Fruit fly (Drosophila melanogaster) whole organism, embryonic: ENCODE data around the gene SCCRO.
A peak's percentile ranks its signal among the peaks of the same experiment; 100 is the strongest.

ENCODE experiments used
- Ada2b ChIP-seq: fragments of 200-800 bp; sonication (Bioruptor generic); IDR thresholded peaks from 2 replicates; pipeline ENCODE4 v1.3.6; 2022; ENCODE audit warnings: missing biosample characterization, missing genetic modification characterization
- Bgb ChIP-seq: fragments of 200-800 bp; sonication (Bioruptor generic); IDR thresholded peaks from 2 replicates; pipeline ENCODE4 v1.3.6; 2022; ENCODE audit warnings: missing biosample characterization, missing genetic modification characterization; ENCODE audit not compliant: partially characterized antibody
- CG11560 ChIP-seq: fragments of 200-800 bp; sonication (Bioruptor generic); IDR thresholded peaks from 3 replicates; pipeline ENCODE4 v1.3.6; 2022; ENCODE audit warnings: missing biosample characterization, missing genetic modification characterization
- CG11696 ChIP-seq: fragments of 200-800 bp; sonication (Bioruptor generic); IDR thresholded peaks from 2 replicates; pipeline ENCODE4 v1.3.6; 2022; ENCODE audit warnings: missing biosample characterization, missing genetic modification characterization
- CG12104 ChIP-seq: fragments of 200-800 bp; sonication (Bioruptor generic); optimal IDR thresholded peaks from 3 replicates; lab custom pipeline; 2016; ENCODE audit warnings: missing biosample characterization, missing genetic modification characterization
- CG12299 ChIP-seq: fragments of 200-800 bp; sonication (Bioruptor generic); optimal IDR thresholded peaks from 2 replicates; lab custom pipeline; 2018; ENCODE audit warnings: missing biosample characterization, mild to moderate bottlenecking, missing genetic modification characterization
- CG13296 ChIP-seq: fragments of 200-800 bp; sonication (Bioruptor generic); optimal IDR thresholded peaks from 3 replicates; lab custom pipeline; 2018; ENCODE audit warnings: missing biosample characterization, mild to moderate bottlenecking, missing genetic modification characterization
- CG16813 ChIP-seq: fragments of 200-800 bp; sonication (Bioruptor generic); IDR thresholded peaks from 3 replicates; pipeline ENCODE4 v1.3.6; 2022; ENCODE audit warnings: missing biosample characterization, missing genetic modification characterization; ENCODE audit not compliant: partially characterized antibody
- CG17385 ChIP-seq: fragments of 200-800 bp; sonication (Bioruptor generic); optimal IDR thresholded peaks from 3 replicates; lab custom pipeline; 2018; ENCODE audit warnings: missing biosample characterization, mild to moderate bottlenecking, missing genetic modification characterization
- CG17829 ChIP-seq: fragments of 200-800 bp; optimal IDR thresholded peaks from 2 replicates; lab custom pipeline; 2019; ENCODE audit warnings: missing biosample characterization, mild to moderate bottlenecking, missing genetic modification characterization, moderate library complexity
- CG18476 ChIP-seq: fragments of 200-800 bp; sonication (Bioruptor generic); optimal IDR thresholded peaks from 2 replicates; lab custom pipeline; 2016; ENCODE audit warnings: missing biosample characterization, mild to moderate bottlenecking, missing genetic modification characterization
- CG30020 ChIP-seq: fragments of 200-800 bp; optimal IDR thresholded peaks from 2 replicates; lab custom pipeline; 2019; ENCODE audit warnings: missing biosample characterization, mild to moderate bottlenecking, missing genetic modification characterization, moderate library complexity
- CG33213 ChIP-seq: fragments of 200-800 bp; sonication (Bioruptor generic); optimal IDR thresholded peaks from 3 replicates; lab custom pipeline; 2016; ENCODE audit warnings: missing biosample characterization, missing genetic modification characterization
- CG6272 ChIP-seq: fragments of 200-800 bp; sonication (Bioruptor generic); IDR thresholded peaks from 2 replicates; pipeline ENCODE4 v1.3.6; 2022; ENCODE audit warnings: missing biosample characterization, missing genetic modification characterization
- CG7786 ChIP-seq: fragments of 200-800 bp; sonication (Bioruptor generic); optimal IDR thresholded peaks from 2 replicates; lab custom pipeline; 2016; ENCODE audit warnings: missing biosample characterization, missing genetic modification characterization
- CG8359 ChIP-seq: fragments of 200-800 bp; sonication (Bioruptor generic); optimal IDR thresholded peaks from 2 replicates; lab custom pipeline; 2017; ENCODE audit warnings: missing biosample characterization, mild to moderate bottlenecking, missing genetic modification characterization, borderline replicate concordance
- CG9876 ChIP-seq: fragments of 200-800 bp; sonication (Bioruptor generic); optimal IDR thresholded peaks from 2 replicates; lab custom pipeline; 2016; ENCODE audit warnings: missing biosample characterization, missing genetic modification characterization
- CkIIα-i1 ChIP-seq: fragments of 200-800 bp; sonication (Bioruptor generic); IDR thresholded peaks from 2 replicates; pipeline ENCODE4 v1.3.6; 2022; ENCODE audit warnings: missing biosample characterization, missing genetic modification characterization
- D ChIP-seq, 2 experiments: fragments of 200-800 bp in 1 of 2; fragments of >200 bp in 1 of 2; sonication (Bioruptor generic) in 1 of 2; optimal IDR thresholded peaks; 2 replicates in 1 of 2; 3 replicates in 1 of 2; lab custom pipeline; 2017; ENCODE audit warnings: mild to moderate bottlenecking in 1 of 2, missing biosample characterization in 1 of 2, missing genetic modification characterization in 1 of 2, missing genetic modification reagents in 1 of 2
- Dek ChIP-seq: fragments of 200-800 bp; sonication (Bioruptor generic); optimal IDR thresholded peaks from 3 replicates; lab custom pipeline; 2019; ENCODE audit warnings: missing biosample characterization, mild to moderate bottlenecking, missing genetic modification characterization, moderate library complexity
- E2f1 ChIP-seq: fragments of 200-800 bp; sonication (Bioruptor generic); IDR thresholded peaks from 2 replicates; pipeline ENCODE4 v1.3.6; 2022; ENCODE audit warnings: missing biosample characterization, missing genetic modification characterization
- HLH3B ChIP-seq: fragments of 200-800 bp; sonication (Bioruptor generic); IDR thresholded peaks from 2 replicates; pipeline ENCODE4 v1.3.6; 2022; ENCODE audit warnings: missing biosample characterization, missing genetic modification characterization
- HLH54F ChIP-seq: fragments of 200-800 bp; sonication (Bioruptor generic); optimal IDR thresholded peaks from 3 replicates; lab custom pipeline; 2016; ENCODE audit warnings: missing biosample characterization, missing genetic modification characterization
- HLHmδ ChIP-seq: fragments of 200-800 bp; sonication (Bioruptor generic); optimal IDR thresholded peaks from 2 replicates; lab custom pipeline; 2018; ENCODE audit warnings: missing biosample characterization, mild to moderate bottlenecking, missing genetic modification characterization, moderate library complexity
- Hr78 ChIP-seq, 2 experiments: fragments of 200-800 bp in 1 of 2; fragments of >200 bp in 1 of 2; sonication (Bioruptor generic) in 1 of 2; optimal IDR thresholded peaks; 2 replicates each; lab custom pipeline; 2017 to 2019; ENCODE audit warnings: missing biosample characterization in 2 of 2, missing genetic modification characterization in 2 of 2, mild to moderate bottlenecking in 1 of 2, moderate library complexity in 1 of 2
- Kr ChIP-seq: fragments of 200-800 bp; sonication (Bioruptor generic); optimal IDR thresholded peaks from 2 replicates; lab custom pipeline; 2017; ENCODE audit warnings: missing biosample characterization, mild to moderate bottlenecking, missing genetic modification characterization
- Max ChIP-seq: fragments of 200-800 bp; sonication (Bioruptor generic); optimal IDR thresholded peaks from 2 replicates; lab custom pipeline; 2016; ENCODE audit warnings: missing biosample characterization, mild to moderate bottlenecking, missing genetic modification characterization
- Mrtf ChIP-seq: fragments of 200-800 bp; sonication (Bioruptor generic); IDR thresholded peaks from 3 replicates; pipeline ENCODE4 v1.3.6; 2022; ENCODE audit warnings: missing biosample characterization, missing genetic modification characterization
- NC2α ChIP-seq: fragments of 200-800 bp; sonication (Bioruptor generic); optimal IDR thresholded peaks from 2 replicates; lab custom pipeline; 2016; ENCODE audit warnings: missing biosample characterization, missing genetic modification characterization
- Pdp1 ChIP-seq, 2 experiments: fragments of 200-800 bp; sonication (Bioruptor generic); optimal IDR thresholded peaks; 3 replicates each; lab custom pipeline; 2016; ENCODE audit warnings: missing biosample characterization in 2 of 2, missing genetic modification characterization in 2 of 2, mild to moderate bottlenecking in 1 of 2, moderate library complexity in 1 of 2
- Sin3A ChIP-seq: fragments of >200 bp; optimal IDR thresholded peaks from 2 replicates; lab custom pipeline; 2018
- Usf ChIP-seq: fragments of 200-800 bp; sonication (Bioruptor generic); optimal IDR thresholded peaks from 2 replicates; lab custom pipeline; 2017; ENCODE audit warnings: missing genotype, missing biosample characterization, missing genetic modification characterization
- ase ChIP-seq: fragments of 200-800 bp; sonication (Bioruptor generic); IDR thresholded peaks from 3 replicates; pipeline ENCODE4 v1.3.6; 2022; ENCODE audit warnings: missing biosample characterization, missing genetic modification characterization
- bowl ChIP-seq: fragments of 200-800 bp; sonication (Bioruptor generic); IDR thresholded peaks from 2 replicates; pipeline ENCODE4 v1.3.6; 2022; ENCODE audit warnings: missing biosample characterization, missing genetic modification characterization
- bsh ChIP-seq, 2 experiments: fragments of 200-800 bp; sonication (Bioruptor generic); optimal IDR thresholded peaks; 2 replicates each; lab custom pipeline; 2017 to 2018; ENCODE audit warnings: mild to moderate bottlenecking in 2 of 2, missing biosample characterization in 2 of 2, missing genetic modification characterization in 2 of 2, moderate library complexity in 1 of 2
- ci ChIP-seq: fragments of 200-800 bp; sonication (Bioruptor generic); IDR thresholded peaks from 3 replicates; pipeline ENCODE4 v1.3.6; 2022; ENCODE audit warnings: missing biosample characterization, missing genetic modification characterization
- crp ChIP-seq, 2 experiments: fragments of 200-800 bp; sonication (Bioruptor generic); optimal IDR thresholded peaks; 2 replicates in 1 of 2; 3 replicates in 1 of 2; lab custom pipeline; 2017; ENCODE audit warnings: missing biosample characterization in 2 of 2, missing genetic modification characterization in 2 of 2, mild to moderate bottlenecking in 1 of 2, moderate library complexity in 1 of 2
- dmrt11E ChIP-seq: fragments of 200-800 bp; sonication (Bioruptor generic); optimal IDR thresholded peaks from 3 replicates; lab custom pipeline; 2018; ENCODE audit warnings: missing biosample characterization, mild to moderate bottlenecking, missing genetic modification characterization, moderate library complexity
- dysf ChIP-seq: fragments of 200-800 bp; sonication (Bioruptor generic); IDR thresholded peaks from 3 replicates; pipeline ENCODE4 v1.3.6; 2022; ENCODE audit warnings: missing biosample characterization, missing genetic modification characterization
- emc ChIP-seq: fragments of 200-800 bp; sonication (Bioruptor generic); optimal IDR thresholded peaks from 2 replicates; lab custom pipeline; 2016; ENCODE audit warnings: missing biosample characterization, missing genetic modification characterization
- hkb ChIP-seq, 2 experiments: fragments of 200-800 bp in 1 of 2; fragments of >200 bp in 1 of 2; sonication (Bioruptor generic) in 1 of 2; IDR thresholded peaks in 1 of 2; optimal IDR thresholded peaks in 1 of 2; 2 replicates each; pipeline versions ENCODE4 v1.3.6 to Lab custom; 2017 to 2022; ENCODE audit warnings: missing biosample characterization in 1 of 2, missing genetic modification characterization in 1 of 2
- hth ChIP-seq: fragments of >200 bp; optimal IDR thresholded peaks from 2 replicates; lab custom pipeline; 2017; ENCODE audit warnings: inconsistent platforms
- insv ChIP-seq, 2 experiments: fragments of 200-800 bp; sonication (Bioruptor generic); optimal IDR thresholded peaks; 3 replicates each; lab custom pipeline; 2016 to 2018; ENCODE audit warnings: missing biosample characterization in 2 of 2, missing genetic modification characterization in 2 of 2
- phol ChIP-seq: fragments of 200-800 bp; sonication (Bioruptor generic); optimal IDR thresholded peaks from 3 replicates; lab custom pipeline; 2018; ENCODE audit warnings: missing biosample characterization, mild to moderate bottlenecking, missing genetic modification characterization, moderate library complexity
- pnt ChIP-seq: fragments of 200-800 bp; sonication (Bioruptor generic); optimal IDR thresholded peaks from 3 replicates; lab custom pipeline; 2016; ENCODE audit warnings: missing biosample characterization, missing genetic modification characterization
- ro ChIP-seq: fragments of 200-800 bp; sonication (Bioruptor generic); IDR thresholded peaks from 2 replicates; pipeline ENCODE4 v1.3.6; 2022; ENCODE audit warnings: missing biosample characterization, missing genetic modification characterization
- scrt ChIP-seq: fragments of 200-800 bp; sonication (Bioruptor generic); optimal IDR thresholded peaks from 2 replicates; lab custom pipeline; 2018; ENCODE audit warnings: missing biosample characterization, mild to moderate bottlenecking, missing genetic modification characterization, moderate library complexity
- sd ChIP-seq: fragments of 200-800 bp; sonication (Bioruptor generic); optimal IDR thresholded peaks from 3 replicates; lab custom pipeline; 2018; ENCODE audit warnings: missing biosample characterization, mild to moderate bottlenecking, missing genetic modification characterization, moderate library complexity
- z ChIP-seq: fragments of 200-800 bp; sonication (Bioruptor generic); IDR thresholded peaks from 3 replicates; pipeline ENCODE4 v1.3.6; 2022; ENCODE audit warnings: missing biosample characterization, missing genetic modification characterization

SCCRO gene

dm6 chr3L:15533402-15534129, 29.7 kb upstream of the SCCRO start (continued):
- peak; percentile 41 to 79 for TF ChIP-seq Pdp1 (GFP tag; optimal IDR thresholded peaks at IDR 0.05; lab: Kevin White, UChicago)
- no peak for TF ChIP-seq CG6272
- peak; percentile 12 for TF ChIP-seq pnt (GFP tag; lab: Kevin White, UChicago)
- no peak for TF ChIP-seq ci
- no peak for TF ChIP-seq ro (GFP tag; lab: Robert Waterston, UW)
- TF ChIP-seq CG12299 (tag; lab: Kevin White, UChicago): no peak
- TF ChIP-seq CG7786 (GFP tag; lab: Kevin White, UChicago): peak; percentile 53
- peak; percentile 40 to 59 for TF ChIP-seq bsh (GFP tag; optimal IDR thresholded peaks at IDR 0.05; lab: Kevin White, UChicago)
- TF ChIP-seq D (optimal IDR thresholded peaks at IDR 0.05; lab: Kevin White, UChicago): no peak
- TF ChIP-seq D (GFP tag; optimal IDR thresholded peaks at IDR 0.05; lab: Kevin White, UChicago): no peak
- TF ChIP-seq CG11696 (GFP tag; lab: Robert Waterston, UW): peak; percentile 28; the same call in 1 of the 2 replicates
- TF ChIP-seq ase (GFP tag; lab: Robert Waterston, UW): no peak
- TF ChIP-seq Sin3A (lab: Kevin White, UChicago): no peak
- no peak for TF ChIP-seq hth (lab: Kevin White, UChicago)
- TF ChIP-seq Dek (tag; lab: Kevin White, UChicago): no peak
- TF ChIP-seq dmrt11E: peak; percentile 19
- TF ChIP-seq sd (tag; lab: Kevin White, UChicago): no peak
- peak; percentile 10 for TF ChIP-seq phol (tag; lab: Kevin White, UChicago)
- no peak for TF ChIP-seq NC2α
- TF ChIP-seq Ada2b: peak; percentile 33; the same call in 1 of the 2 replicates
- TF ChIP-seq Hr78 (GFP tag; optimal IDR thresholded peaks at IDR 0.05; lab: Kevin White, UChicago): no peak
- 0 out of 2 replicates have a peak, but pooled peaks have one; percentile 21 for TF ChIP-seq E2f1
- peak; percentile 53 for TF ChIP-seq dysf
- no peak for TF ChIP-seq HLHmδ (GFP tag; lab: Kevin White, UChicago)
- TF ChIP-seq CG8359 (GFP tag; lab: Kevin White, UChicago): no peak
- no peak for TF ChIP-seq z
- no peak for TF ChIP-seq scrt (GFP tag; lab: Kevin White, UChicago)
- TF ChIP-seq Kr (GFP tag; lab: Kevin White, UChicago): no peak
- TF ChIP-seq CG33213 (GFP tag; lab: Kevin White, UChicago): no peak
- peak; percentile 17 for TF ChIP-seq CG17385 (GFP tag; lab: Kevin White, UChicago)
- no peak for TF ChIP-seq CG9876 (GFP tag; lab: Kevin White, UChicago)
- TF ChIP-seq insv (GFP tag; optimal IDR thresholded peaks at IDR 0.05; lab: Kevin White, UChicago): no peak
- no peak for TF ChIP-seq emc (GFP tag; lab: Kevin White, UChicago)
- no peak for TF ChIP-seq CkIIα-i1 (GFP tag; lab: Robert Waterston, UW)
- no peak for TF ChIP-seq CG12104
- no peak for TF ChIP-seq Usf
- TF ChIP-seq CG16813: no peak
- no peak for TF ChIP-seq CG11560 (tag; lab: Robert Waterston, UW)
- TF ChIP-seq Bgb (GFP tag; lab: Robert Waterston, UW): no peak
- TF ChIP-seq HLH54F: no peak
- peak; percentile 1 for TF ChIP-seq Max (GFP tag; lab: Kevin White, UChicago)
- TF ChIP-seq Mrtf (GFP tag; lab: Robert Waterston, UW): no peak
- peak; percentile 42 for TF ChIP-seq CG17829 (tag; lab: Kevin White, UChicago)
- no peak for TF ChIP-seq crp (GFP tag; optimal IDR thresholded peaks at IDR 0.05; lab: Kevin White, UChicago)
- no peak for TF ChIP-seq hkb (optimal IDR thresholded peaks at IDR 0.05; lab: Kevin White, UChicago)
- peak; percentile 27; the same call in 1 of the 2 replicates for TF ChIP-seq hkb (GFP tag; IDR thresholded peaks at IDR 0.05; lab: Robert Waterston, UW)
- peak; percentile 57 for TF ChIP-seq HLH3B
- no peak for TF ChIP-seq CG30020 (tag; lab: Kevin White, UChicago)
- no peak for TF ChIP-seq CG13296 (GFP tag; lab: Kevin White, UChicago)
- no peak for TF ChIP-seq bowl (GFP tag; lab: Robert Waterston, UW)
- no peak for TF ChIP-seq CG18476
